Worm (Caenorhabditis elegans) whole organism, mixed stage, embryonic: ENCODE measurements around the gene ztf-7.

Source experiments
- bed-3 ChIP-seq: fragments of 200-800 bp; sonication (Bioruptor generic); optimal IDR thresholded peaks from 3 replicates; lab custom pipeline; 2018; ENCODE audit warnings: mild to moderate bottlenecking, missing genetic modification characterization, moderate library complexity, missing compliant biosample characterization
- blmp-1 ChIP-seq: fragments of 150-350 bp; optimal IDR thresholded peaks from 2 replicates; lab custom pipeline; 2014; ENCODE audit warnings: missing biosample characterization, missing genetic modification characterization
- ceh-43 ChIP-seq: fragments of 200-800 bp; sonication (Bioruptor generic); optimal IDR thresholded peaks from 2 replicates; lab custom pipeline; 2018; ENCODE audit warnings: mild to moderate bottlenecking, missing genetic modification characterization, moderate library complexity, missing compliant biosample characterization
- drap-1 ChIP-seq: fragments of 200-800 bp; sonication (Bioruptor generic); optimal IDR thresholded peaks from 3 replicates; lab custom pipeline; 2018; ENCODE audit warnings: mild to moderate bottlenecking, missing genetic modification characterization, missing compliant biosample characterization
- elt-3 ChIP-seq: fragments of 150-350 bp; optimal IDR thresholded peaks from 2 replicates; lab custom pipeline; 2014; ENCODE audit warnings: missing biosample characterization, missing genetic modification characterization
- nhr-12 ChIP-seq: fragments of 150-350 bp; optimal IDR thresholded peaks from 2 replicates; lab custom pipeline; 2014; ENCODE audit warnings: missing biosample characterization, missing genetic modification characterization
- nhr-28 ChIP-seq: fragments of 150-350 bp; optimal IDR thresholded peaks from 2 replicates; lab custom pipeline; 2014; ENCODE audit warnings: missing biosample characterization, missing genetic modification characterization
- nhr-76 ChIP-seq: sonication (generic microtip); optimal IDR thresholded peaks from 2 replicates; lab custom pipeline; 2017; ENCODE audit warnings: missing biosample characterization, missing genetic modification characterization
- pha-4 ChIP-seq: fragments of 150-350 bp; optimal IDR thresholded peaks from 2 replicates; lab custom pipeline; 2018; ENCODE audit warnings: missing biosample characterization, missing genetic modification reagents, missing genetic modification characterization
- zip-8 ChIP-seq: fragments of 150-350 bp; optimal IDR thresholded peaks from 2 replicates; lab custom pipeline; 2014; ENCODE audit warnings: missing biosample characterization, missing genetic modification characterization
- ztf-11 ChIP-seq: fragments of 150-350 bp; optimal IDR thresholded peaks from 2 replicates; lab custom pipeline; 2014; ENCODE audit warnings: missing biosample characterization, missing genetic modification characterization

ce11 chrV:9752918-9753317 lies 36.6 kb downstream of the ztf-7 start, which contains the start of gene F58E6.6:
- TF ChIP-seq drap-1 (GFP tag; lab: Kevin White, UChicago), result no peak
- no peak for TF ChIP-seq pha-4
- TF ChIP-seq ztf-11, result no peak
- TF ChIP-seq nhr-28, result no peak
- no peak for TF ChIP-seq nhr-76 (tag; lab: Kevin White, UChicago)
- TF ChIP-seq ceh-43 (GFP tag; lab: Kevin White, UChicago), result no peak
- TF ChIP-seq bed-3 (GFP tag; lab: Kevin White, UChicago), result no peak
- no peak for TF ChIP-seq nhr-12 (tag; lab: Kevin White, UChicago)
- no peak for TF ChIP-seq blmp-1 (tag; lab: Kevin White, UChicago)
- TF ChIP-seq zip-8, result no peak
- no peak for TF ChIP-seq elt-3 (tag; lab: Kevin White, UChicago)
